Worm (Caenorhabditis elegans) whole organism, dauer: ENCODE measurements around the gene srh-288.

Experiments
- unc-62 ChIP-seq: sonication (generic microtip); optimal IDR thresholded peaks from 2 replicates; lab custom pipeline; 2017; ENCODE audit warnings: missing biosample characterization, missing genetic modification reagents, missing genetic modification characterization

srh-288 gene

DNA sequence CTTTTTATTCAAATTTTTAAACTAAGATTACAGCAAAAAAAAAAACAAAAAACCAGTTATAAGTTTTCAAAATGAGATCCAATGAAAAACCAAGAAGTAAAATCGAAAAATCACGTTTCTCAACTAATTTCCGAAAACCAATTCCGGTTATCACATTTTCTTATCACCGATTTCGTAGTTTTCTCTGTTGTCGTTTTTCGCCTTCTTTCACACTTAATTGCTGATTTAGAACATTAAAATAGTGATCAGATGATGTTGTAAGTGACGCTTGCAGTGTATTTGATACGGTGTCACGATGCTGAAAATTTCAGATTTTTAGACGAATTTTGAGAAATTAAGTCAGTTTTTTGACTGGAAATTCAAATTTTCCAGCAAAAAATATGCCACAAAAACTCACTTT, 15.3 kb downstream of the srh-288 start:
- TF ChIP-seq unc-62 (GFP tag; lab: Kevin White, UChicago) = no peak

DNA sequence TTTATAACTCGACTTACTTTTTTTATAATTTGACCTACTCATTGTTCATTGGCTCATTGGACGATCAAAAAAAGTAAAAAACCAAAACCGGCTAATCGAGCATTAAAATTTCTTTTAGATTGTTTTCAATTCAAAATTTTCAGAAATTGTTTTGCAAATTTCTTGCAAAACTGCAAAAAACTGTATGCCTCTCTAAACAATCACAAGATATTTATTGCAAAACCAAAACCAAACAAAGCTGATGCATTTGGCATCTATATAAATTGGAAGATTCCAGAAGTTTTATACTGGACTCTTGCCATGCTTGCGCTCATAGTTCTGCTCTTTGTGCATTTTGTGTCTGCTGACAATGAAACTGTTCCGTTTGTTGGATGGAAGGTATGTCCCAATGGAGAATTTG, 17.9 kb downstream of the srh-288 start, which contains the start of gene C47A10.12:
Gene C47A10.12 (plus strand): TSS at position 301 of the 400 bp plus-strand sequence.
- no peak for TF ChIP-seq unc-62 (GFP tag; lab: Kevin White, UChicago)

DNA sequence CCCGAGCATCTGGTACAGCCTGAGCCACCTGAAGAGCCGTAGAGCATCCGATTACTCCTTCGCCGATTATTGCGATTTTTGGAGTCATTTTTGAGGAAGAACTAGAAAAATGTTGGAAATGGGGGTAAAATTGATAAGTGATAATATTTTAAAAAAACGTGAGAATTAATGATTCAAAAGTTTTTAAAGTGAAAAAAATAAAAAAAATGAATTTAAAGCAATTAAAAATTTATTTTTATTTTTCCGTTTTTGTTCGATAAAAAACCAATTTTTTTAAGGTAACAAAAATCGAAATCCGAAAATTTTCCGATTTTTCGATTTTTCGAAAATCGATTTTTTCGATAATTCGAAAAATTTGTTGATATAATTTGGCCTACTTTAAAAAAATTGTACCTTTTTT, 18.4 kb downstream of the srh-288 start, which contains the start of gene ddo-1:
Gene ddo-1 (minus strand): TSS at position 101 of the 400 bp plus-strand sequence.
- no peak for TF ChIP-seq unc-62 (GFP tag; lab: Kevin White, UChicago)

DNA sequence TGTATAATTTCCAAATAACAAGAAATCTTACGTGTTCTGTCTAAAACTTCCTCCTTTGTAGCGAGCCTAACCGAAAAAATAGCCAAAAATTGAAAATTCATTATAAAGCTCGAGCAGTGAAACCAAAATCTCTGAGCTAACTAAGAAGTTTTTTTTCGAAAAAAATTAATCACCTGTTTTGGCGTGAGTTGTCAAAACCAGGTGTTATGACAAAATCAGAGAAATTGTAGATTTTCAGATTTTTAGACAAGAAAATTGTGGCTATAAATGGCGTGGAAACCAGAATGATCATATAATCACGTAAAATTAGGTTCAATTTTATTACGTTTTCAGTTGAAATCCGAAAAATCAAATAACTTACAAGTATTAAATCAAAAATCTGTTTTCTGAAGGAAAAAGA, 22.4 kb downstream of the srh-288 start, which contains the start of gene sre-21:
Gene sre-21 (minus strand): TSS at position 101 of the 400 bp plus-strand sequence.
- TF ChIP-seq unc-62 (GFP tag; lab: Kevin White, UChicago) = no peak

DNA sequence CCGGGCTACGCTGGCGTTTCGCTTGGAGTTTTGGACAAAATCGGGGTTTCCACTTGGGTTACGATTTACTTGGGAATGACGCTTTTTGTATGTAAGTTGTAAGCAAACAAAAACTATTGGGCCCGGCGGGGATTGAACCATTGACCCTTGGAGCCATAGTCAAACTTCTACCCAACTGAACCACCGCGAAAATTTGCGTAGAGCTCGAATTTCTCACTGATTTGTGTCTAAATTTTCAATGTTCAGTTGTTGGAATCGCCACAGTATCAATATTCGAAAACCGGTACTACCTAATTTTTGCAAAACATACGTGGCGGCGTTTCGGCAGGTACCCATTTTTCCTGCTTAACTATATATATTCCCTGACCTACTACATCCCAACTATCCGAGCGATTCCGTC, 27.8 kb downstream of the srh-288 start:
- TF ChIP-seq unc-62 (GFP tag; lab: Kevin White, UChicago) = no peak

DNA sequence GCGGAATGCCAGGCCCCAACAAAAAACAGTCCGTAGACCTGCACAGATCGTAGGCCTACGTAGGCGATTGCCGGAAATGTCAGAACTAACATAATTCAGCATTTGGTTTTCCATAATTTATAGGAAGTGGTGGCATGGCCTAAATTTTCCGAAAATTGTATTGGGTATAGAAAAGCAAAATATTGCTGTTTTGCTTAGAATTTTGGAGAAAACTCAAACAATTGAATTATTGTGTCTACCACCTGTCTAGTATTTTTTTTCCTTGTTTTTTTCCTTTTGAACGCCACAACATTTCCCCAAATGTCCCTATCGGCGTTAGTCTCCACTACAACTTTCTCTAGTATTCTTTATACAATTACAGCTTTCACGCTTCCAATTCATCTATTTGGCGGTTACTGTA, 28.3 kb downstream of the srh-288 start, which contains the start of gene srh-284:
Gene srh-284 (plus strand): TSS at position 301 of the 400 bp plus-strand sequence.
- no peak for TF ChIP-seq unc-62 (GFP tag; lab: Kevin White, UChicago)

DNA sequence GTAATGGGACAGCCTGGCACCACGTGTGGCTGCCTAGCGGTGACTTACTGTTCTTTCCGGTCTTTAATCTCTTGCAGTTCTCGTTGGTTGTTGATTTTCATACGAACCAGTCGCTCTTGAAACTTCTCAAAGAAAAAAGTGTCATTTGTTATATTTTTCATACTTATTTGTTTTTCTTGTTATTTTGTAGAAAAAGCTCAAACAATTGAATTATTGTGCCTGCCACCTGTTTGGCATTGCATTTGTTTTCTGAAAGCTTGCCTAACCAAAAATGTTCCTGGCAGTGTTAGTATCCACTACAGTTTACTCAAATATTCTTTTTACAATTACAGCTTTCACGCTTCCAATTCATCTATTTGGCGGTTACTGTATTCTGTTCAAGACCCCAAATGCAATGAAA, 30.5 kb downstream of the srh-288 start, which contains the start of the genes C47A10.16 and srh-283:
Gene C47A10.16 (minus strand): TSS at position 101 of the 400 bp plus-strand sequence.
Gene srh-283 (plus strand): TSS at position 272 of the 400 bp plus-strand sequence.
- no peak for TF ChIP-seq unc-62 (GFP tag; lab: Kevin White, UChicago)

DNA sequence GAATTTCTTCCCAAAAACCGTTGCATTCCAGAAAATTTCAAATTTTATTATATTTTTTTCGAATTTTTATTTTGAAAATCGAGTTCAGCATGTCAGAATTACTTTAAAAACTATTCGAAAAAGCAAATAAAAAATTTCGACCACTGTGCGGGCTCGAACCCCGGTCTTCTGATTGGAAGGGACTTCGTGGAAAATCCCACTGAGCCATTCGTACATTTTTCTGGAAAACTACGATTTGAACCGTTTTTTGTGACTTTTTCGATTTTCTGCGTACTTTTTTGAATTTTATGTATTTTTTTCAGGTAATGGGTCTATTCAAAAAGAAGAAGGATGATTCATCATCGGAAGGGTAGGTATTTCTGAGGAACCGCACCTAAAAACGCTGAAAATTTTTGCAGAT, 40.0 kb downstream of the srh-288 start, which contains the start of gene pgp-9:
Gene pgp-9 (plus strand): TSS at position 301 of the 400 bp plus-strand sequence.
- TF ChIP-seq unc-62 (GFP tag; lab: Kevin White, UChicago) = no peak

DNA sequence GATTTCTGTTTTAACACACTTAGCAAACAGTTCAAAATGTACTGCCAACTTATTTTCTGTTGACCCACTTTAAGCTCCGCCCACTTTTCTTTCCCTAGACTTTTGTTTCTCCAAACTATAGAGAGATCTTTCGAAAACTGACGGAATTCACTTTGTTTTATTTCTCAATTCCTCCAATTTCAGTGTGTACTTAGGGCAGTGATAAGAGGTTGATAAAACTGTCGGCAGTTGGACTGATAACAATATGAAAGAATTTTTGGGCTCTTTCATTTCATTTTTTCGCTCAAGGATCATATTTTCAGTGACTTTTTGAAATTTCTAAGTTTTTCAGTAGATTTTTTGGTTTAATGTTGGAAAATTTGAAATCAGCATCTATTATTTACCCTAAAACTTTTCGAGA, 40.6 kb downstream of the srh-288 start:
- TF ChIP-seq unc-62 (GFP tag; lab: Kevin White, UChicago) = no peak

DNA sequence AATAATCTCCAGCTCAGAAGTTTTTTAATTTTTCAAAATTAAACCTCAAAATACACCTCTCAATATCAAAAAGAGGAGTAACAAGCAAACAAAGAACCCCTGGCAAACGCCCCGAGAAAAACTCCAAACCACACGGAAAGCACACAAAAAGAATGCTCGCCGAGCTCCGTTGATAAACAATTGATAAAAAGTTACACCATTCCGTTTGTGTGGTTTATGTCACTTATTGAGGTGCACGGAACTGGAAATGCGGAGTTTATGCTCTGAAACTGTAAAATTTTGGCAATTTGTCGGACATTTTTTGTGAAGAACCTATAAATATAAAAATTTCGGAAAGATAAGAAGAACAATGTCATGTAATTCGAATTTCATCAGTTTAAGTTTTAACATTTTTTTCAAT, 43.2 kb downstream of the srh-288 start:
- TF ChIP-seq unc-62 (GFP tag; lab: Kevin White, UChicago) = no peak

DNA sequence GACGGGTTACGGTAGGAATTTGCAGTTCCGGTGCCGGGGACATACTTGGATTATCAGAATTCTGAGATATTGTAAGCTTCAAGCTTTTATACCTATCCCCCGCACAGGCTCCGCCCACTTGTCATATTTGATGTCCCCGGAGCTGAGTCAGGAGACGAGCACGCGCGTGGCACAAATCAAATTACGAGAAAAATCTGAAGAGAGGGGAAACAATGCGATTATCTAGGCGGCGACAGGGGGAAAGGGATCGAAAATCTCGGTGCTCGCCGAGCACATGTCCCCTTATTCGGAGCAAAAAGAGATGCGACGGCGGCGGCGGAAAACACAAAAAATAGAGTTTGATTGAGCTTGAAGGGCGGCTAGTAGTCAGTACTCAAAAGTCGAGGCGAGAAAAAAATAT, 46.4 kb downstream of the srh-288 start, which contains the start of gene R12G8.1:
Gene R12G8.1 (minus strand): TSS at position 63 of the 400 bp plus-strand sequence.
- TF ChIP-seq unc-62 (GFP tag; lab: Kevin White, UChicago) = no peak

DNA sequence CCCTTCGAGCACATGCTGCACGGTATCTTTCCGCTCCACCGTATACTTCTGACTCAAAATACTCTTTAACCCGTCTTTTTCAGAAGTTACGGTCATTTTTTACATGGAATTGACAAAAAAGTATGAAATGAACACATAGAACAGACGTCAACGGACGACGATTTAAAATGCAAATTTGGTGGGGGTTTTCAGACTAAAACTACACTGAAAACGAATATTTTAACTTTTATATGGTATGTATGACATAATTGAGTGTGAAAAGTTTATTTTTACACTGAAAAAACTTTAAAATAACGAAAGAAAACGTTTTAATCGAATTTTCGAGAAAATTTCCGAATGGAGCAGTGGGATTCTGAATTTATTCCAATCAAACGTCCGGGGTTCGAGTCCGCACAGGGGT, 48.6 kb downstream of the srh-288 start, which contains the start of gene twk-36:
Gene twk-36 (minus strand): TSS at position 101 of the 400 bp plus-strand sequence.
- TF ChIP-seq unc-62 (GFP tag; lab: Kevin White, UChicago) = no peak
